Fruit fly (Drosophila melanogaster) whole organism, pupa: ENCODE measurements around the gene CG42699.

Experiments used
- CG10348 ChIP-seq: fragments of 200-800 bp; sonication (Bioruptor generic); IDR thresholded peaks from 2 replicates; pipeline ENCODE4 v1.3.6; 2022; ENCODE audit warnings: missing biosample characterization, missing genetic modification characterization
- CG12605 ChIP-seq: fragments of 200-800 bp; sonication (Bioruptor generic); IDR thresholded peaks from 2 replicates; pipeline ENCODE4 v1.3.6; 2022; ENCODE audit warnings: missing biosample characterization, missing genetic modification characterization
- CG14655 ChIP-seq: fragments of 200-800 bp; sonication (Bioruptor generic); optimal IDR thresholded peaks from 3 replicates; lab custom pipeline; 2017; ENCODE audit warnings: mild to moderate bottlenecking, missing biosample characterization, missing genetic modification reagents, missing genetic modification characterization
- CG15710 ChIP-seq: fragments of 200-800 bp; sonication (Bioruptor generic); optimal IDR thresholded peaks from 2 replicates; lab custom pipeline; 2018; ENCODE audit warnings: missing biosample characterization, mild to moderate bottlenecking, missing genetic modification characterization, moderate library complexity
- CG32121 ChIP-seq: fragments of 200-800 bp; sonication (Bioruptor generic); IDR thresholded peaks from 2 replicates; pipeline ENCODE4 v1.3.6; 2022; ENCODE audit warnings: missing biosample characterization, missing genetic modification characterization

- 0 out of 2 replicates have a peak, but pooled peaks have one; percentile 17 for TF ChIP-seq CG12605 (GFP tag; lab: Robert Waterston, UW)
- TF ChIP-seq CG15710 (tag; lab: Kevin White, UChicago), result peak; percentile 7
- 0 out of 2 replicates have a peak, but pooled peaks have one; percentile 37 for TF ChIP-seq CG10348 (GFP tag; lab: Robert Waterston, UW)
- TF ChIP-seq CG32121 (GFP tag; lab: Robert Waterston, UW), result peak; percentile 72
- TF ChIP-seq CG14655 (GFP tag; lab: Kevin White, UChicago), result no peak
These were observed 27.2 kb upstream of the CG42699 start for dm6 chrX:5737157-5737556.
